Fruit fly (Drosophila melanogaster): Measurements from ENCODE around the gene CG6321.

CG6321 gene

dm6 chr3L:11061200-11061599, at the start of gene CG6321, which contains the start of gene Blos2 (continued):
- TF ChIP-seq Scr (GFP tag; IDR thresholded peaks at IDR 0.05; ENCODE audit: partially characterized antibody), result no peak
- no peak for TF ChIP-seq CG2129 (GFP tag; IDR thresholded peaks at IDR 0.05; ENCODE audit: partially characterized antibody)
- TF ChIP-seq bcd (GFP tag; optimal IDR thresholded peaks at IDR 0.05), result peak; percentile 68
- peak; percentile 26 for TF ChIP-seq CG6813 (GFP tag; optimal IDR thresholded peaks at IDR 0.05)
- TF ChIP-seq Side (GFP tag; optimal IDR thresholded peaks at IDR 0.05), result peak; percentile 38
- 0 out of 2 replicates have a peak, but pooled peaks have one; percentile 44 for TF ChIP-seq danr (GFP tag; IDR thresholded peaks at IDR 0.05)
- TF ChIP-seq kah (GFP tag; optimal IDR thresholded peaks at IDR 0.05), result peak; percentile 33
- TF ChIP-seq tgo (GFP tag; IDR thresholded peaks at IDR 0.05), result peak; percentile 64; the same call in 1 of the 3 replicates
- peak; percentile 72 for TF ChIP-seq HHEX (GFP tag; optimal IDR thresholded peaks at IDR 0.05)
- no peak for TF ChIP-seq Sin3A (optimal IDR thresholded peaks at IDR 0.05)
- no peak for TF ChIP-seq Atf3 (GFP tag; optimal IDR thresholded peaks at IDR 0.05)
- TF ChIP-seq toy (GFP tag; IDR thresholded peaks at IDR 0.05), result no peak
- TF ChIP-seq CG1647 (GFP tag; optimal IDR thresholded peaks at IDR 0.05), result peak; percentile 3
- peak; percentile 82 for TF ChIP-seq CG14710 (tag; optimal IDR thresholded peaks at IDR 0.05)
- no peak for TF ChIP-seq CG7963 (GFP tag; IDR thresholded peaks at IDR 0.05; ENCODE audit: partially characterized antibody)
- peak; percentile 76 for TF ChIP-seq Abd-B (GFP tag; optimal IDR thresholded peaks at IDR 0.05)
- no peak for TF ChIP-seq disco-r (GFP tag; optimal IDR thresholded peaks at IDR 0.05)
- peak; percentile 75 for TF ChIP-seq Ptx1 (GFP tag; IDR thresholded peaks at IDR 0.05)
- peak; percentile 49; the same call in 1 of the 3 replicates for TF ChIP-seq CG14050 (GFP tag; IDR thresholded peaks at IDR 0.05)
- TF ChIP-seq dpn (GFP tag; optimal IDR thresholded peaks at IDR 0.05), result peak; percentile 69 to 77
- TF ChIP-seq tap (tag; optimal IDR thresholded peaks at IDR 0.05), result peak; percentile 84
- no peak for TF ChIP-seq corto (GFP tag; optimal IDR thresholded peaks at IDR 0.05)
- peak; percentile 59 for TF ChIP-seq Asciz (GFP tag; optimal IDR thresholded peaks at IDR 0.05)
- TF ChIP-seq HLH54F (GFP tag; optimal IDR thresholded peaks at IDR 0.05), result peak; percentile 33
- no peak for TF ChIP-seq trh (GFP tag; optimal IDR thresholded peaks at IDR 0.05)
- TF ChIP-seq D19B (GFP tag; optimal IDR thresholded peaks at IDR 0.05), result peak; percentile 98
- TF ChIP-seq psq (GFP tag; optimal IDR thresholded peaks at IDR 0.05), result no peak
- no peak for TF ChIP-seq kni (GFP tag; optimal IDR thresholded peaks at IDR 0.05)
- TF ChIP-seq esg (GFP tag; conservative IDR thresholded peaks at IDR 0.05), result peak; percentile 30; the same call in 1 of the 2 replicates
- no peak for TF ChIP-seq ftz-f1 (GFP tag; optimal IDR thresholded peaks at IDR 0.05)
- peak; percentile 78 for TF ChIP-seq Oli (tag; optimal IDR thresholded peaks at IDR 0.05)
- peak; percentile 5 to 88 for TF ChIP-seq Hr51 (GFP tag; optimal IDR thresholded peaks at IDR 0.05)
- 0 out of 3 replicates have a peak, but pooled peaks have one; percentile 38 for TF ChIP-seq CG34422 (GFP tag; IDR thresholded peaks at IDR 0.05)
- peak; percentile 45; the same call in 1 of the 2 replicates for TF ChIP-seq NFAT (GFP tag; IDR thresholded peaks at IDR 0.05)
- no peak for TF ChIP-seq otp (GFP tag; IDR thresholded peaks at IDR 0.05)
- peak; percentile 59; the same call in 1 of the 3 replicates for TF ChIP-seq C15 (GFP tag; IDR thresholded peaks at IDR 0.05)
- no peak for TF ChIP-seq CG9215 (GFP tag; IDR thresholded peaks at IDR 0.05)
- TF ChIP-seq trem (tag; optimal IDR thresholded peaks at IDR 0.05), result peak; percentile 68
- TF ChIP-seq ap (GFP tag; IDR thresholded peaks at IDR 0.05), result peak; percentile 23; the same call in 1 of the 2 replicates
- TF ChIP-seq CG11093 (GFP tag; IDR thresholded peaks at IDR 0.05), result peak; percentile 16; the same call in 1 of the 3 replicates
- peak; percentile 69 for TF ChIP-seq CG9437 (GFP tag; optimal IDR thresholded peaks at IDR 0.05)
- no peak for TF ChIP-seq da (GFP tag; optimal IDR thresholded peaks at IDR 0.05)
- TF ChIP-seq Jarid2 (GFP tag; optimal IDR thresholded peaks at IDR 0.05), result no peak
- no peak for TF ChIP-seq CG12942 (GFP tag; optimal IDR thresholded peaks at IDR 0.05)
- TF ChIP-seq CG7839 (tag; optimal IDR thresholded peaks at IDR 0.05), result peak; percentile 94
- TF ChIP-seq Hr78 (GFP tag; optimal IDR thresholded peaks at IDR 0.05), result peak in 1 of 2 experiments; percentile 31
- peak; percentile 62; the same call in 1 of the 3 replicates for TF ChIP-seq Mrtf (GFP tag; IDR thresholded peaks at IDR 0.05)
- TF ChIP-seq Drgx (GFP tag; IDR thresholded peaks at IDR 0.05), result peak; percentile 77
- no peak for TF ChIP-seq mld (GFP tag; IDR thresholded peaks at IDR 0.05; ENCODE audit: partially characterized antibody)
- TF ChIP-seq CG13123 (GFP tag; optimal IDR thresholded peaks at IDR 0.05), result peak; percentile 15

All from whole organism, embryonic.